Fruit fly (Drosophila melanogaster) whole organism, embryonic: Measurements from ENCODE around the gene ci.
A peak's percentile ranks its signal among the peaks of the same experiment; 100 is the strongest.

Experiments
- B-H2 ChIP-seq: fragments of 200-800 bp; sonication (Bioruptor generic); optimal IDR thresholded peaks from 2 replicates; lab custom pipeline; 2018; ENCODE audit warnings: missing biosample characterization, mild to moderate bottlenecking, missing genetic modification characterization
- CG10147 ChIP-seq: fragments of 200-800 bp; sonication (Bioruptor generic); optimal IDR thresholded peaks from 2 replicates; lab custom pipeline; 2019; ENCODE audit warnings: missing biosample characterization, mild to moderate bottlenecking, missing genetic modification characterization, moderate library complexity
- CG11247 ChIP-seq: fragments of 200-800 bp; sonication (Bioruptor generic); IDR thresholded peaks from 2 replicates; pipeline ENCODE4 v1.3.6; 2022; ENCODE audit warnings: missing biosample characterization, missing genetic modification characterization
- CG11456 ChIP-seq: fragments of 200-800 bp; sonication (Bioruptor generic); IDR thresholded peaks from 3 replicates; pipeline ENCODE4 v1.3.6; 2022; ENCODE audit warnings: missing biosample characterization, missing genetic modification characterization
- CG12236 ChIP-seq: fragments of 200-800 bp; sonication (Bioruptor generic); optimal IDR thresholded peaks from 2 replicates; lab custom pipeline; 2016; ENCODE audit warnings: missing biosample characterization, missing genetic modification characterization
- CG12942 ChIP-seq: fragments of 200-800 bp; sonication (Bioruptor generic); optimal IDR thresholded peaks from 3 replicates; lab custom pipeline; 2016; ENCODE audit warnings: missing biosample characterization, missing genetic modification characterization
- CG13894 ChIP-seq: fragments of 200-800 bp; sonication (Bioruptor generic); optimal IDR thresholded peaks from 3 replicates; lab custom pipeline; 2018; ENCODE audit warnings: missing biosample characterization, mild to moderate bottlenecking, missing genetic modification characterization, moderate library complexity
- CG15479 ChIP-seq: fragments of 200-800 bp; sonication (Bioruptor generic); optimal IDR thresholded peaks from 3 replicates; lab custom pipeline; 2019; ENCODE audit warnings: missing biosample characterization, mild to moderate bottlenecking, missing genetic modification characterization, moderate library complexity
- CG15696 ChIP-seq: fragments of 200-800 bp; sonication (Bioruptor generic); optimal IDR thresholded peaks from 2 replicates; lab custom pipeline; 2019; ENCODE audit warnings: missing biosample characterization, mild to moderate bottlenecking, missing genetic modification characterization, moderate library complexity
- CG18011 ChIP-seq: fragments of 200-800 bp; sonication (Bioruptor generic); optimal IDR thresholded peaks from 2 replicates; lab custom pipeline; 2017; ENCODE audit warnings: missing biosample characterization, missing genetic modification characterization, mild to moderate bottlenecking, moderate library complexity, missing genotype
- CG2202 ChIP-seq: fragments of 200-800 bp; sonication (Bioruptor generic); optimal IDR thresholded peaks from 2 replicates; lab custom pipeline; 2018; ENCODE audit warnings: missing biosample characterization, mild to moderate bottlenecking, missing genetic modification characterization
- CG2678 ChIP-seq: fragments of 200-800 bp; sonication (Bioruptor generic); optimal IDR thresholded peaks from 3 replicates; lab custom pipeline; 2019; ENCODE audit warnings: missing biosample characterization, mild to moderate bottlenecking, missing genetic modification characterization, moderate library complexity
- CG31441 ChIP-seq: fragments of 200-800 bp; sonication (Bioruptor generic); IDR thresholded peaks from 2 replicates; pipeline ENCODE4 v1.3.6; 2022; ENCODE audit warnings: missing biosample characterization, missing genetic modification characterization
- CG34376 ChIP-seq: fragments of 200-800 bp; sonication (Bioruptor generic); optimal IDR thresholded peaks from 2 replicates; lab custom pipeline; 2018; ENCODE audit warnings: missing biosample characterization, mild to moderate bottlenecking, missing genetic modification characterization
- CG6689 ChIP-seq: fragments of 200-800 bp; sonication (Bioruptor generic); IDR thresholded peaks from 2 replicates; pipeline ENCODE4 v1.3.6; 2022; ENCODE audit warnings: missing biosample characterization, missing genetic modification characterization
- CG6791 ChIP-seq: fragments of 200-800 bp; sonication (Bioruptor generic); IDR thresholded peaks from 3 replicates; pipeline ENCODE4 v1.3.6; 2022; ENCODE audit warnings: missing biosample characterization, missing genetic modification characterization; ENCODE audit not compliant: partially characterized antibody
- CG7963 ChIP-seq: fragments of 200-800 bp; sonication (Bioruptor generic); IDR thresholded peaks from 3 replicates; pipeline ENCODE4 v1.3.6; 2022; ENCODE audit warnings: missing biosample characterization, missing genetic modification characterization; ENCODE audit not compliant: partially characterized antibody
- CG8290 ChIP-seq, 3 experiments: fragments of 200-800 bp; sonication (Bioruptor generic); optimal IDR thresholded peaks; 2 replicates each; lab custom pipeline; 2016 to 2019; ENCODE audit warnings: missing biosample characterization in 3 of 3, missing genetic modification characterization in 3 of 3, mild to moderate bottlenecking in 2 of 3, moderate library complexity in 1 of 3
- CG9437 ChIP-seq: fragments of 200-800 bp; sonication (Bioruptor generic); optimal IDR thresholded peaks from 2 replicates; lab custom pipeline; 2018; ENCODE audit warnings: missing biosample characterization, mild to moderate bottlenecking, missing genetic modification characterization
- CG9609 ChIP-seq: fragments of 200-800 bp; sonication (Bioruptor generic); optimal IDR thresholded peaks from 3 replicates; lab custom pipeline; 2016; ENCODE audit warnings: missing biosample characterization, missing genetic modification characterization
- CG9727 ChIP-seq: fragments of 200-800 bp; sonication (Bioruptor generic); optimal IDR thresholded peaks from 3 replicates; lab custom pipeline; 2017; ENCODE audit warnings: missing biosample characterization, mild to moderate bottlenecking, missing genetic modification characterization
- Camta ChIP-seq: fragments of 200-800 bp; sonication (Bioruptor generic); optimal IDR thresholded peaks from 2 replicates; lab custom pipeline; 2016; ENCODE audit warnings: missing biosample characterization, missing genetic modification characterization
- Dbx ChIP-seq: fragments of 200-800 bp; sonication (Bioruptor generic); IDR thresholded peaks from 3 replicates; pipeline ENCODE4 v1.3.6; 2022; ENCODE audit warnings: missing biosample characterization, missing genetic modification characterization
- Dp ChIP-seq: fragments of 200-800 bp; sonication (Bioruptor generic); optimal IDR thresholded peaks from 2 replicates; lab custom pipeline; 2018; ENCODE audit warnings: missing biosample characterization, mild to moderate bottlenecking, missing genetic modification characterization, moderate library complexity
- E2f1 ChIP-seq: fragments of 200-800 bp; sonication (Bioruptor generic); IDR thresholded peaks from 2 replicates; pipeline ENCODE4 v1.3.6; 2022; ENCODE audit warnings: missing biosample characterization, missing genetic modification characterization
- Gug ChIP-seq: fragments of 200-800 bp; sonication (Bioruptor generic); IDR thresholded peaks from 4 replicates; pipeline ENCODE4 v1.3.6; 2022; ENCODE audit warnings: missing biosample characterization, missing genetic modification characterization
- H2.0 ChIP-seq: fragments of 200-800 bp; sonication (Bioruptor generic); IDR thresholded peaks from 2 replicates; pipeline ENCODE4 v1.3.6; 2022; ENCODE audit warnings: missing biosample characterization, missing genetic modification characterization
- Hr78 ChIP-seq, 2 experiments: fragments of 200-800 bp in 1 of 2; fragments of >200 bp in 1 of 2; sonication (Bioruptor generic) in 1 of 2; optimal IDR thresholded peaks; 2 replicates each; lab custom pipeline; 2017 to 2019; ENCODE audit warnings: missing biosample characterization in 2 of 2, missing genetic modification characterization in 2 of 2, mild to moderate bottlenecking in 1 of 2, moderate library complexity in 1 of 2
- Lpt ChIP-seq: fragments of >200 bp; optimal IDR thresholded peaks from 2 replicates; lab custom pipeline; 2018; ENCODE audit warnings: missing biosample characterization, missing genetic modification characterization
- Max ChIP-seq: fragments of 200-800 bp; sonication (Bioruptor generic); optimal IDR thresholded peaks from 2 replicates; lab custom pipeline; 2016; ENCODE audit warnings: missing biosample characterization, mild to moderate bottlenecking, missing genetic modification characterization
- Med ChIP-seq: fragments of 200-800 bp; sonication (Bioruptor generic); peaks from one replicate; lab custom pipeline; 2016; ENCODE audit warnings: missing biosample characterization, missing genetic modification characterization, mild to moderate bottlenecking, inconsistent platforms, moderate library complexity
- Nf-YA ChIP-seq: fragments of 200-800 bp; sonication (Bioruptor generic); IDR thresholded peaks from 2 replicates; pipeline ENCODE4 v1.3.6; 2022; ENCODE audit warnings: missing biosample characterization, missing genetic modification characterization
- Trl ChIP-seq, 3 experiments: fragments of >200 bp in 2 of 3; fragments of 200-800 bp in 1 of 3; sonication (Bioruptor generic) in 1 of 3; optimal IDR thresholded peaks; 2 replicates in 1 of 3; 3 replicates in 2 of 3; lab custom pipeline; 2016 to 2017; ENCODE audit warnings: missing biosample characterization in 1 of 3, missing genetic modification characterization in 1 of 3
- aop ChIP-seq: fragments of 200-800 bp; sonication (Bioruptor generic); IDR thresholded peaks from 2 replicates; pipeline ENCODE4 v1.3.6; 2022; ENCODE audit warnings: missing biosample characterization, missing genetic modification characterization
- cato ChIP-seq: fragments of 200-800 bp; sonication (Bioruptor generic); optimal IDR thresholded peaks from 2 replicates; lab custom pipeline; 2016; ENCODE audit warnings: missing biosample characterization, missing genetic modification characterization, borderline replicate concordance
- chm ChIP-seq: fragments of 200-800 bp; sonication (Bioruptor generic); IDR thresholded peaks from 2 replicates; pipeline ENCODE4 v1.3.6; 2022; ENCODE audit warnings: missing biosample characterization, missing genetic modification characterization
- gce ChIP-seq: fragments of 200-800 bp; sonication (Bioruptor generic); IDR thresholded peaks from 3 replicates; pipeline ENCODE4 v1.3.6; 2022; ENCODE audit warnings: missing biosample characterization, missing genetic modification characterization
- hth ChIP-seq: fragments of >200 bp; optimal IDR thresholded peaks from 2 replicates; lab custom pipeline; 2017; ENCODE audit warnings: inconsistent platforms
- schlank ChIP-seq: fragments of 200-800 bp; sonication (Bioruptor generic); optimal IDR thresholded peaks from 2 replicates; lab custom pipeline; 2018; ENCODE audit warnings: missing biosample characterization, mild to moderate bottlenecking, missing genetic modification characterization
- scrt ChIP-seq: fragments of 200-800 bp; sonication (Bioruptor generic); optimal IDR thresholded peaks from 2 replicates; lab custom pipeline; 2018; ENCODE audit warnings: missing biosample characterization, mild to moderate bottlenecking, missing genetic modification characterization, moderate library complexity
- sens ChIP-seq: fragments of 200-800 bp; sonication (Bioruptor generic); peaks from one replicate; lab custom pipeline; 2016; ENCODE audit warnings: missing biosample characterization, missing genetic modification characterization
- sima ChIP-seq: fragments of 200-800 bp; sonication (Bioruptor generic); optimal IDR thresholded peaks from 2 replicates; lab custom pipeline; 2016; ENCODE audit warnings: missing biosample characterization, missing genetic modification characterization
- sob ChIP-seq: fragments of 200-800 bp; sonication (Bioruptor generic); IDR thresholded peaks from 2 replicates; pipeline ENCODE4 v1.3.6; 2022; ENCODE audit warnings: missing biosample characterization, missing genetic modification characterization
- sqz ChIP-seq: fragments of 200-800 bp; sonication (Bioruptor generic); optimal IDR thresholded peaks from 3 replicates; lab custom pipeline; 2018; ENCODE audit warnings: missing biosample characterization, mild to moderate bottlenecking, missing genetic modification characterization
- sug ChIP-seq: fragments of 200-800 bp; optimal IDR thresholded peaks from 2 replicates; lab custom pipeline; 2019; ENCODE audit warnings: missing biosample characterization, mild to moderate bottlenecking, missing genetic modification characterization, moderate library complexity
- tap ChIP-seq: fragments of 200-800 bp; optimal IDR thresholded peaks from 3 replicates; lab custom pipeline; 2019; ENCODE audit warnings: missing biosample characterization, mild to moderate bottlenecking, missing genetic modification characterization, moderate library complexity
- usp ChIP-seq: fragments of >200 bp; optimal IDR thresholded peaks from 2 replicates; lab custom pipeline; 2017; ENCODE audit warnings: missing biosample characterization, missing genetic modification characterization
- vnd ChIP-seq: fragments of 200-800 bp; sonication (Bioruptor generic); IDR thresholded peaks from 3 replicates; pipeline ENCODE4 v1.3.6; 2022; ENCODE audit warnings: missing biosample characterization, missing genetic modification characterization; ENCODE audit not compliant: partially characterized antibody

ci gene

dm6 chr4:70127-70904 is 13.5 kb upstream of the ci start (continued):
- TF ChIP-seq tap (tag; lab: Kevin White, UChicago), result no peak
- TF ChIP-seq Camta (GFP tag; lab: Kevin White, UChicago), result no peak
- TF ChIP-seq CG15696 (tag; lab: Kevin White, UChicago), result peak; percentile 32
- no peak for TF ChIP-seq CG9609
- TF ChIP-seq sens (GFP tag; lab: Kevin White, UChicago), result peak; percentile 80
- TF ChIP-seq Trl (optimal IDR thresholded peaks at IDR 0.05; lab: Kevin White, UChicago), result peak in 1 of 2 experiments; percentile 5
- no peak for TF ChIP-seq Trl (GFP tag; optimal IDR thresholded peaks at IDR 0.05; lab: Kevin White, UChicago)
- TF ChIP-seq Med (GFP tag; lab: Kevin White, UChicago), result peak; percentile 39
- no peak for TF ChIP-seq Hr78 (GFP tag; optimal IDR thresholded peaks at IDR 0.05; lab: Kevin White, UChicago)
- no peak for TF ChIP-seq CG10147 (GFP tag; lab: Kevin White, UChicago)
- no peak for TF ChIP-seq gce
- TF ChIP-seq scrt, result peak; percentile 27
- TF ChIP-seq Dbx (GFP tag; lab: Robert Waterston, UW), result no peak
- no peak for TF ChIP-seq CG12236 (GFP tag; lab: Kevin White, UChicago)
- TF ChIP-seq hth, result no peak
- TF ChIP-seq CG13894 (tag; lab: Kevin White, UChicago), result peak; percentile 70
- TF ChIP-seq CG8290 (GFP tag; optimal IDR thresholded peaks at IDR 0.05; lab: Kevin White, UChicago), result no peak
- TF ChIP-seq CG8290 (tag; optimal IDR thresholded peaks at IDR 0.05; lab: Kevin White, UChicago), result peak in 1 of 2 experiments; percentile 41
- TF ChIP-seq chm (GFP tag; lab: Robert Waterston, UW), result no peak
- TF ChIP-seq CG6791 (GFP tag; lab: Robert Waterston, UW), result no peak
- no peak for TF ChIP-seq sob (GFP tag; lab: Robert Waterston, UW)
- peak; percentile 3 for TF ChIP-seq CG2202
- no peak for TF ChIP-seq vnd (GFP tag; lab: Robert Waterston, UW)
- no peak for TF ChIP-seq sqz (GFP tag; lab: Kevin White, UChicago)
- no peak for TF ChIP-seq CG11456 (GFP tag; lab: Robert Waterston, UW)
- TF ChIP-seq Max (GFP tag; lab: Kevin White, UChicago), result no peak
- TF ChIP-seq cato (GFP tag; lab: Kevin White, UChicago), result no peak
- peak; percentile 34 for TF ChIP-seq CG15479 (GFP tag; lab: Kevin White, UChicago)
- no peak for TF ChIP-seq CG2678 (tag; lab: Kevin White, UChicago)
- TF ChIP-seq CG18011, result no peak

- no peak for TF ChIP-seq aop
- TF ChIP-seq CG31441 (GFP tag; lab: Robert Waterston, UW), result no peak
- TF ChIP-seq CG6689 (GFP tag; lab: Robert Waterston, UW), result no peak
- TF ChIP-seq CG9727 (GFP tag; lab: Kevin White, UChicago), result no peak
- no peak for TF ChIP-seq E2f1 (GFP tag; lab: Robert Waterston, UW)
- no peak for TF ChIP-seq schlank (tag; lab: Kevin White, UChicago)
- peak; percentile 47 for TF ChIP-seq Dp (GFP tag; lab: Kevin White, UChicago)
- no peak for TF ChIP-seq Gug (GFP tag; lab: Robert Waterston, UW)
- peak; percentile 94 for TF ChIP-seq CG34376 (GFP tag; lab: Kevin White, UChicago)
- TF ChIP-seq usp (GFP tag; lab: Kevin White, UChicago), result no peak
- TF ChIP-seq CG7963 (GFP tag; lab: Robert Waterston, UW), result no peak; the same call in none of the 3 replicates
- TF ChIP-seq Lpt (GFP tag; lab: Kevin White, UChicago), result no peak
- peak; percentile 6 for TF ChIP-seq sug (tag; lab: Kevin White, UChicago)
- no peak for TF ChIP-seq CG11247 (GFP tag; lab: Robert Waterston, UW)
- TF ChIP-seq CG12942 (GFP tag; lab: Kevin White, UChicago), result no peak
- no peak for TF ChIP-seq Nf-YA
- no peak for TF ChIP-seq sima (GFP tag; lab: Kevin White, UChicago)
- TF ChIP-seq B-H2 (GFP tag; lab: Kevin White, UChicago), result no peak
- TF ChIP-seq CG9437 (GFP tag; lab: Kevin White, UChicago), result no peak
- no peak for TF ChIP-seq H2.0 (GFP tag; lab: Robert Waterston, UW)
- peak; percentile 96; the same call in 2 of the 3 replicates for TF ChIP-seq CG6791 (GFP tag; lab: Robert Waterston, UW)
Observed at dm6 chr4:68949-69742, 12.3 kb upstream of the ci start, which contains the start of gene pan. pan (plus strand) TSS chr4:69326.
